Worm (Caenorhabditis elegans): ENCODE data around the gene K12H6.4.

- TF ChIP-seq nhr-237 (tag; optimal IDR thresholded peaks at IDR 0.05) (no peak), ceh-16 (tag; optimal IDR thresholded peaks at IDR 0.05) (no peak), nhr-129 (tag; optimal IDR thresholded peaks at IDR 0.05) (peak; percentile 19), nhr-25 (tag; optimal IDR thresholded peaks at IDR 0.05) (no peak), mbf-1 (tag; optimal IDR thresholded peaks at IDR 0.05) (no peak), snpc-4 (tag; optimal IDR thresholded peaks at IDR 0.05) (no peak), lin-13 (GFP tag; optimal IDR thresholded peaks at IDR 0.05) (no peak), elt-3 (tag; optimal IDR thresholded peaks at IDR 0.05) (no peak), alr-1 (tag; optimal IDR thresholded peaks at IDR 0.05) (no peak), unc-39 (tag; optimal IDR thresholded peaks at IDR 0.05) (no peak)
Measured at ce11 chrII:2861385-2862099, 37.5 kb upstream of the K12H6.4 start.
